Fruit fly (Drosophila melanogaster) whole organism, adult: ENCODE results near the gene CG14797.

Experiments
- CG11617 ChIP-seq: fragments of 200-800 bp; sonication (Bioruptor generic); optimal IDR thresholded peaks from 2 replicates; lab custom pipeline; 2017; ENCODE audit warnings: mild to moderate bottlenecking, missing biosample characterization, missing genetic modification reagents, missing genetic modification characterization
- CG12768 ChIP-seq: fragments of 200-800 bp; sonication (Bioruptor generic); optimal IDR thresholded peaks from 2 replicates; lab custom pipeline; 2017; ENCODE audit warnings: missing biosample characterization, missing genetic modification characterization, mild to moderate bottlenecking, moderate library complexity, missing genetic modification reagents
- CG14711 ChIP-seq: fragments of 200-800 bp; sonication (Bioruptor generic); optimal IDR thresholded peaks from 2 replicates; lab custom pipeline; 2018; ENCODE audit warnings: missing biosample characterization, mild to moderate bottlenecking, missing genetic modification characterization, moderate library complexity
- CG1620 ChIP-seq: fragments of 200-800 bp; sonication (Bioruptor generic); optimal IDR thresholded peaks from 2 replicates; lab custom pipeline; 2016; ENCODE audit warnings: missing biosample characterization, missing genetic modification characterization
- CG33017 ChIP-seq: fragments of 200-800 bp; sonication (Bioruptor generic); optimal IDR thresholded peaks from 2 replicates; lab custom pipeline; 2018; ENCODE audit warnings: missing biosample characterization, mild to moderate bottlenecking, missing genetic modification characterization, moderate library complexity
- CG5204 ChIP-seq: fragments of 200-800 bp; sonication (Bioruptor generic); optimal IDR thresholded peaks from 2 replicates; lab custom pipeline; 2016; ENCODE audit warnings: missing biosample characterization, missing genetic modification characterization
- CG7045 ChIP-seq: fragments of 200-800 bp; sonication (Bioruptor generic); optimal IDR thresholded peaks from 2 replicates; lab custom pipeline; 2017; ENCODE audit warnings: missing biosample characterization, mild to moderate bottlenecking, missing genetic modification characterization
- CG7101 ChIP-seq: fragments of 200-800 bp; sonication (Bioruptor generic); optimal IDR thresholded peaks from 2 replicates; lab custom pipeline; 2018; ENCODE audit warnings: missing biosample characterization, mild to moderate bottlenecking, missing genetic modification characterization, moderate library complexity
- Clk ChIP-seq: fragments of 200-800 bp; sonication (Bioruptor generic); optimal IDR thresholded peaks from 2 replicates; lab custom pipeline; 2017; ENCODE audit warnings: missing biosample characterization, missing genetic modification characterization
- Crg-1 ChIP-seq: fragments of 200-800 bp; sonication (Bioruptor generic); optimal IDR thresholded peaks from 2 replicates; lab custom pipeline; 2016; ENCODE audit warnings: missing biosample characterization, missing genetic modification characterization
- Hr96 ChIP-seq: fragments of 200-800 bp; sonication (Bioruptor generic); optimal IDR thresholded peaks from 2 replicates; lab custom pipeline; 2016; ENCODE audit warnings: missing biosample characterization, missing genetic modification characterization
- Mnt ChIP-seq: fragments of 200-800 bp; sonication (Bioruptor generic); optimal IDR thresholded peaks from 2 replicates; lab custom pipeline; 2016; ENCODE audit warnings: missing biosample characterization, mild to moderate bottlenecking, missing genetic modification characterization
- bab1 ChIP-seq: fragments of 200-800 bp; sonication (Bioruptor generic); optimal IDR thresholded peaks from 3 replicates; lab custom pipeline; 2019; ENCODE audit warnings: missing biosample characterization, mild to moderate bottlenecking, missing genetic modification characterization, moderate library complexity
- cic ChIP-seq: fragments of 200-800 bp; sonication (Bioruptor generic); optimal IDR thresholded peaks from 2 replicates; lab custom pipeline; 2017; ENCODE audit warnings: missing biosample characterization, mild to moderate bottlenecking, missing genetic modification characterization, moderate library complexity
- cnc ChIP-seq, 2 experiments: fragments of >200 bp; optimal IDR thresholded peaks; 2 replicates each; lab custom pipeline; 2017
- kay ChIP-seq: fragments of 200-800 bp; sonication (Bioruptor generic); peaks from one replicate; lab custom pipeline; 2016; ENCODE audit warnings: missing biosample characterization, missing genetic modification characterization, borderline replicate concordance
- ovo ChIP-seq: fragments of 200-800 bp; sonication (Bioruptor generic); optimal IDR thresholded peaks from 2 replicates; lab custom pipeline; 2016; ENCODE audit warnings: missing biosample characterization, missing genetic modification characterization
- pad ChIP-seq: fragments of 200-800 bp; sonication (Bioruptor generic); optimal IDR thresholded peaks from 3 replicates; lab custom pipeline; 2017; ENCODE audit warnings: missing biosample characterization, missing genetic modification characterization, mild to moderate bottlenecking, moderate library complexity, missing genetic modification reagents
- tj ChIP-seq: fragments of 200-800 bp; sonication (Bioruptor generic); optimal IDR thresholded peaks from 3 replicates; lab custom pipeline; 2017; ENCODE audit warnings: missing biosample characterization, mild to moderate bottlenecking, missing genetic modification characterization, moderate library complexity
- toe ChIP-seq: fragments of 200-800 bp; sonication (Bioruptor generic); optimal IDR thresholded peaks from 2 replicates; lab custom pipeline; 2016; ENCODE audit warnings: missing biosample characterization, missing genetic modification characterization

The CG14797 gene

dm6 chrX:1669840-1670239, 11.5 kb upstream of the CG14797 start:
- TF ChIP-seq CG12768 (GFP tag; lab: Kevin White, UChicago), result no peak
- TF ChIP-seq CG7101 (tag; lab: Kevin White, UChicago), result peak; percentile 6
- TF ChIP-seq Mnt, result peak; percentile 57

- TF ChIP-seq CG14711 (tag; lab: Kevin White, UChicago) (no peak), Hr96 (GFP tag; lab: Kevin White, UChicago) (no peak), cnc (optimal IDR thresholded peaks at IDR 0.05; lab: Kevin White, UChicago) (no peak), CG33017 (no peak), Crg-1 (GFP tag; lab: Kevin White, UChicago) (no peak), CG7101 (tag; lab: Kevin White, UChicago) (no peak), Clk (GFP tag; lab: Kevin White, UChicago) (no peak), CG5204 (GFP tag; lab: Kevin White, UChicago) (no peak), Mnt (no peak), kay (GFP tag; lab: Kevin White, UChicago) (no peak), CG1620 (GFP tag; lab: Kevin White, UChicago) (no peak), tj (GFP tag; lab: Kevin White, UChicago) (no peak)
Measured at dm6 chrX:1686305-1686704, 4.9 kb downstream of the CG14797 start, which contains the start of gene b6. Gene b6, plus strand, starts transcription at chrX:1686624.

dm6 chrX:1691475-1691874, 10.1 kb downstream of the CG14797 start:
- no peak for TF ChIP-seq Hr96 (GFP tag; lab: Kevin White, UChicago)
- no peak for TF ChIP-seq CG7101 (tag; lab: Kevin White, UChicago)
- TF ChIP-seq toe, result no peak
- no peak for TF ChIP-seq kay (GFP tag; lab: Kevin White, UChicago)
- no peak for TF ChIP-seq CG33017
- no peak for TF ChIP-seq cnc (optimal IDR thresholded peaks at IDR 0.05; lab: Kevin White, UChicago)
- no peak for TF ChIP-seq bab1 (GFP tag; lab: Kevin White, UChicago)
- TF ChIP-seq CG1620 (GFP tag; lab: Kevin White, UChicago), result no peak
- TF ChIP-seq CG14711 (tag; lab: Kevin White, UChicago), result no peak
- TF ChIP-seq CG7045, result no peak
- no peak for TF ChIP-seq Crg-1 (GFP tag; lab: Kevin White, UChicago)
- TF ChIP-seq cic (GFP tag; lab: Kevin White, UChicago), result no peak
- no peak for TF ChIP-seq tj (GFP tag; lab: Kevin White, UChicago)
- TF ChIP-seq CG11617 (GFP tag; lab: Kevin White, UChicago), result no peak
- TF ChIP-seq CG12768 (GFP tag; lab: Kevin White, UChicago), result no peak
- TF ChIP-seq Mnt, result no peak
- no peak for TF ChIP-seq pad (GFP tag; lab: Kevin White, UChicago)
- no peak for TF ChIP-seq CG5204 (GFP tag; lab: Kevin White, UChicago)

- TF ChIP-seq Mnt (peak; percentile 33), CG7101 (tag; lab: Kevin White, UChicago) (no peak), CG11617 (GFP tag; lab: Kevin White, UChicago) (no peak), CG7045 (no peak), bab1 (GFP tag; lab: Kevin White, UChicago) (no peak), cnc (optimal IDR thresholded peaks at IDR 0.05; lab: Kevin White, UChicago) (no peak)
Measured at dm6 chrX:1692553-1692952, 11.2 kb downstream of the CG14797 start, which contains the start of gene CG32809. Gene CG32809, minus strand, starts transcription at chrX:1692768.

dm6 chrX:1695529-1696410, 14.4 kb downstream of the CG14797 start, which contains the start of gene a6:
Gene a6, minus strand, starts transcription at chrX:1695889.
- TF ChIP-seq bab1 (GFP tag; lab: Kevin White, UChicago), result peak; percentile 63
- TF ChIP-seq CG14711 (tag; lab: Kevin White, UChicago), result no peak

- TF ChIP-seq bab1 (GFP tag; lab: Kevin White, UChicago) (no peak), CG5204 (GFP tag; lab: Kevin White, UChicago) (no peak), CG14711 (tag; lab: Kevin White, UChicago) (no peak), tj (GFP tag; lab: Kevin White, UChicago) (no peak), cic (GFP tag; lab: Kevin White, UChicago) (no peak), CG33017 (no peak), kay (GFP tag; lab: Kevin White, UChicago) (no peak), Crg-1 (GFP tag; lab: Kevin White, UChicago) (no peak), ovo (GFP tag; lab: Kevin White, UChicago) (no peak), Clk (GFP tag; lab: Kevin White, UChicago) (no peak), pad (GFP tag; lab: Kevin White, UChicago) (no peak), toe (no peak), CG12768 (GFP tag; lab: Kevin White, UChicago) (no peak), CG7101 (tag; lab: Kevin White, UChicago) (no peak), CG7045 (no peak), Mnt (no peak)
Measured at dm6 chrX:1705929-1706328, 24.6 kb downstream of the CG14797 start.
